Fruit fly (Drosophila melanogaster) S2 (cell line): ENCODE data around the gene Nuf2.

Source experiments
- CG8478 ChIP-seq: fragments of >200 bp; optimal IDR thresholded peaks from 2 replicates; lab custom pipeline; 2018
- CTCF ChIP-seq, 2 experiments: fragments of >200 bp; optimal IDR thresholded peaks; 2 replicates each; lab custom pipeline; 2018

dm6 chr2L:7025247-7025646, 40.4 kb downstream of the Nuf2 start:
- TF ChIP-seq CG8478 (lab: Kevin White, UChicago), result no peak
- TF ChIP-seq CTCF (optimal IDR thresholded peaks at IDR 0.05; lab: Kevin White, UChicago), result no peak
